Fruit fly (Drosophila melanogaster): ENCODE data around the gene Brf.

Gene Brf

dm6 chr3R:17391313-17391845, at the start of gene Brf, which contains the start of gene sds22 (continued):
- peak; percentile 98 for TF ChIP-seq gem (tag; optimal IDR thresholded peaks at IDR 0.05)
- peak; percentile 78 for TF ChIP-seq CG6254 (GFP tag; optimal IDR thresholded peaks at IDR 0.05)
- peak; percentile 83 for TF ChIP-seq CG31224 (GFP tag; IDR thresholded peaks at IDR 0.05)
- TF ChIP-seq CG6175 (GFP tag; IDR thresholded peaks at IDR 0.05) = peak; percentile 84
- peak; percentile 73 for TF ChIP-seq sim (GFP tag; IDR thresholded peaks at IDR 0.05)
- TF ChIP-seq kni (GFP tag; optimal IDR thresholded peaks at IDR 0.05) = peak; percentile 74
- TF ChIP-seq CG30403 (GFP tag; optimal IDR thresholded peaks at IDR 0.05) = peak; percentile 98
- peak; percentile 63; the same call in 1 of the 3 replicates for TF ChIP-seq gce (GFP tag; IDR thresholded peaks at IDR 0.05)
- TF ChIP-seq psq (GFP tag; optimal IDR thresholded peaks at IDR 0.05) = peak; percentile 85
- peak; percentile 75; the same call in 2 of the 3 replicates for TF ChIP-seq CG3726 (GFP tag; IDR thresholded peaks at IDR 0.05)
- no peak for TF ChIP-seq usp (GFP tag; optimal IDR thresholded peaks at IDR 0.05)
- TF ChIP-seq dm (GFP tag; optimal IDR thresholded peaks at IDR 0.05) = peak; percentile 95
- TF ChIP-seq HLH3B (GFP tag; IDR thresholded peaks at IDR 0.05) = peak; percentile 94
- TF ChIP-seq B-H1 (GFP tag; IDR thresholded peaks at IDR 0.05) = peak; percentile 85
- peak; percentile 89 for TF ChIP-seq ssp (GFP tag; IDR thresholded peaks at IDR 0.05)
- peak; percentile 45 for TF ChIP-seq Dref (GFP tag; IDR thresholded peaks at IDR 0.05)
- TF ChIP-seq CG8359 (GFP tag; optimal IDR thresholded peaks at IDR 0.05; ENCODE audit: borderline replicate concordance) = peak; percentile 80
- peak; percentile 97 for TF ChIP-seq HLH54F (GFP tag; optimal IDR thresholded peaks at IDR 0.05)
- TF ChIP-seq nerfin-1 (tag; optimal IDR thresholded peaks at IDR 0.05) = peak; percentile 93
- no peak for TF ChIP-seq pita (GFP tag; optimal IDR thresholded peaks at IDR 0.05)
- peak; percentile 93 for TF ChIP-seq Atf6 (GFP tag; IDR thresholded peaks at IDR 0.05)
- TF ChIP-seq CG15696 (tag; optimal IDR thresholded peaks at IDR 0.05) = peak; percentile 98
- peak; percentile 95 for TF ChIP-seq PHDP (tag; optimal IDR thresholded peaks at IDR 0.05)
- peak; percentile 61; the same call in 1 of the 2 replicates for TF ChIP-seq CG10321 (GFP tag; IDR thresholded peaks at IDR 0.05)
- TF ChIP-seq nmo (GFP tag; optimal IDR thresholded peaks at IDR 0.05) = peak; percentile 98
- peak; percentile 83 to 93 for TF ChIP-seq crp (GFP tag; optimal IDR thresholded peaks at IDR 0.05)
- peak; percentile 84 for TF ChIP-seq CG2875 (GFP tag; optimal IDR thresholded peaks at IDR 0.05)
- no peak for TF ChIP-seq zf30C (GFP tag; optimal IDR thresholded peaks at IDR 0.05)
- TF ChIP-seq ash1 (GFP tag; optimal IDR thresholded peaks at IDR 0.05) = peak; percentile 15
- TF ChIP-seq CG12071 (GFP tag; optimal IDR thresholded peaks at IDR 0.05) = peak; percentile 72
- TF ChIP-seq CG16815 (GFP tag; optimal IDR thresholded peaks at IDR 0.05) = peak; percentile 95
- peak; percentile 72 for TF ChIP-seq ftz-f1 (GFP tag; optimal IDR thresholded peaks at IDR 0.05)
- TF ChIP-seq Antp (GFP tag; optimal IDR thresholded peaks at IDR 0.05) = peak; percentile 93
- TF ChIP-seq bsh (GFP tag; optimal IDR thresholded peaks at IDR 0.05) = peak; percentile 80 to 94
- TF ChIP-seq CG3163 (GFP tag; optimal IDR thresholded peaks at IDR 0.05) = peak; percentile 79
- TF ChIP-seq mam (GFP tag; optimal IDR thresholded peaks at IDR 0.05) = peak; percentile 97
- peak; percentile 87 for TF ChIP-seq so (GFP tag; IDR thresholded peaks at IDR 0.05)
- TF ChIP-seq CG1024 (GFP tag; IDR thresholded peaks at IDR 0.05) = peak; percentile 86
- TF ChIP-seq D19B (GFP tag; optimal IDR thresholded peaks at IDR 0.05) = peak; percentile 87
- TF ChIP-seq CG16863 (GFP tag; optimal IDR thresholded peaks at IDR 0.05) = peak; percentile 94
- peak; percentile 95 for TF ChIP-seq CG1647 (GFP tag; optimal IDR thresholded peaks at IDR 0.05)
- TF ChIP-seq CG8944 (GFP tag; optimal IDR thresholded peaks at IDR 0.05) = peak; percentile 97
- TF ChIP-seq ttk (GFP tag; IDR thresholded peaks at IDR 0.05) = peak; percentile 94
- TF ChIP-seq CG11398 (GFP tag; optimal IDR thresholded peaks at IDR 0.05) = peak; percentile 90
- TF ChIP-seq CG9876 (GFP tag; optimal IDR thresholded peaks at IDR 0.05) = peak; percentile 87
- TF ChIP-seq CG15601 (tag; optimal IDR thresholded peaks at IDR 0.05) = peak; percentile 98
- TF ChIP-seq nau (GFP tag; optimal IDR thresholded peaks at IDR 0.05) = peak; percentile 83
- TF ChIP-seq Oaz (GFP tag; IDR thresholded peaks at IDR 0.05) = peak; percentile 84
- TF ChIP-seq fd96Cb (tag; optimal IDR thresholded peaks at IDR 0.05) = peak; percentile 95
- peak; percentile 91 for TF ChIP-seq ara (GFP tag; IDR thresholded peaks at IDR 0.05)
